Worm (Caenorhabditis elegans) whole organism, L4 larva: Measurements from ENCODE around the gene rmd-2.
A peak's percentile ranks its signal among the peaks of the same experiment; 100 is the strongest.

Source experiments
- F10B5.3 ChIP-seq: sonication (generic microtip); optimal IDR thresholded peaks from 2 replicates; lab custom pipeline; 2016; ENCODE audit warnings: mild to moderate bottlenecking, missing genetic modification characterization, missing compliant biosample characterization
- F37D6.2 ChIP-seq: sonication (generic microtip); optimal IDR thresholded peaks from 2 replicates; lab custom pipeline; 2016; ENCODE audit warnings: mild to moderate bottlenecking, missing genetic modification characterization, missing compliant biosample characterization
- R02D3.7 ChIP-seq: fragments of 150-350 bp; sonication (generic microtip); optimal IDR thresholded peaks from 3 replicates; lab custom pipeline; 2014; ENCODE audit warnings: missing biosample characterization, missing genetic modification characterization
- Y105C5A.15 ChIP-seq: fragments of 200-800 bp; sonication (Bioruptor generic); IDR thresholded peaks from 2 replicates; pipeline ENCODE4 v1.3.6; 2022; ENCODE audit warnings: missing genetic modification characterization, missing compliant biosample characterization
- Y5F2A.4 ChIP-seq: fragments of 200-800 bp; sonication (Bioruptor generic); optimal IDR thresholded peaks from 2 replicates; lab custom pipeline; 2018; ENCODE audit warnings: mild to moderate bottlenecking, missing genetic modification characterization, missing compliant biosample characterization
- Y75B8A.6 ChIP-seq: fragments of 200-800 bp; sonication (Bioruptor generic); IDR thresholded peaks from 2 replicates; pipeline ENCODE4 v1.3.6; 2022; ENCODE audit warnings: missing genetic modification reagents, missing genetic modification characterization, missing compliant biosample characterization
- aha-1 ChIP-seq: fragments of 150-350 bp; peaks from one replicate; lab custom pipeline; 2014; ENCODE audit warnings: missing biosample characterization, missing genetic modification characterization
- ama-1 ChIP-seq: fragments of 150-350 bp; optimal IDR thresholded peaks from 2 replicates; lab custom pipeline; 2014; ENCODE audit warnings: inconsistent platforms, mixed read lengths
- arid-1 ChIP-seq: fragments of 200-800 bp; sonication (Bioruptor generic); conservative IDR thresholded peaks from 2 replicates; pipeline ENCODE4 v1.3.6; 2022; ENCODE audit warnings: missing genetic modification reagents, missing genetic modification characterization, missing compliant biosample characterization
- ceh-32 ChIP-seq: sonication (generic microtip); optimal IDR thresholded peaks from 2 replicates; lab custom pipeline; 2016; ENCODE audit warnings: mild to moderate bottlenecking, missing genetic modification characterization, missing compliant biosample characterization; ENCODE audit not compliant: poor library complexity
- ceh-62 ChIP-seq: sonication (generic microtip); optimal IDR thresholded peaks from 2 replicates; lab custom pipeline; 2017; ENCODE audit warnings: missing biosample characterization, missing genetic modification characterization
- ctbp-1 ChIP-seq: fragments of 200-800 bp; sonication (Bioruptor generic); IDR thresholded peaks from 2 replicates; pipeline ENCODE4 v1.3.6; 2022; ENCODE audit warnings: missing genetic modification reagents, missing genetic modification characterization, missing compliant biosample characterization
- daf-16 ChIP-seq, 3 experiments: sonication (generic microtip); optimal IDR thresholded peaks; 2 replicates each; lab custom pipeline; 2016 to 2017; ENCODE audit warnings: missing genetic modification characterization in 3 of 3, missing genetic modification reagents in 3 of 3, mild to moderate bottlenecking in 2 of 3, missing compliant biosample characterization in 2 of 3, missing biosample characterization in 1 of 3, moderate library complexity in 1 of 3
- dmd-6 ChIP-seq: fragments of 200-800 bp; sonication (Bioruptor generic); IDR thresholded peaks from 2 replicates; pipeline ENCODE4 v1.3.6; 2022; ENCODE audit warnings: missing genetic modification reagents, missing genetic modification characterization, missing compliant biosample characterization
- dmd-8 ChIP-seq: fragments of 200-800 bp; sonication (Bioruptor generic); IDR thresholded peaks from 2 replicates; pipeline ENCODE4 v1.3.6; 2022; ENCODE audit warnings: missing genetic modification characterization, missing compliant biosample characterization
- duxl-1 ChIP-seq: sonication (generic microtip); optimal IDR thresholded peaks from 2 replicates; lab custom pipeline; 2016; ENCODE audit warnings: mild to moderate bottlenecking, missing genetic modification characterization, moderate library complexity, missing compliant biosample characterization; ENCODE audit not compliant: poor library complexity
- jun-1 ChIP-seq: fragments of 150-350 bp; optimal IDR thresholded peaks from 2 replicates; lab custom pipeline; 2014; ENCODE audit warnings: missing biosample characterization, missing genetic modification reagents, missing genetic modification characterization
- lin-13 ChIP-seq: fragments of 150-350 bp; optimal IDR thresholded peaks from 2 replicates; lab custom pipeline; 2014; ENCODE audit warnings: missing biosample characterization, missing genetic modification reagents, missing genetic modification characterization
- lin-15B ChIP-seq: fragments of 150-350 bp; sonication (generic microtip); optimal IDR thresholded peaks from 3 replicates; lab custom pipeline; 2014; ENCODE audit warnings: missing biosample characterization, missing genetic modification characterization
- madf-9 ChIP-seq: fragments of 200-800 bp; sonication (Bioruptor generic); conservative IDR thresholded peaks from 2 replicates; pipeline ENCODE4 v1.3.6; 2022; ENCODE audit warnings: missing genetic modification reagents, missing genetic modification characterization, missing compliant biosample characterization
- mep-1 ChIP-seq: fragments of 150-350 bp; sonication (generic microtip); optimal IDR thresholded peaks from 3 replicates; lab custom pipeline; 2014; ENCODE audit warnings: missing biosample characterization, missing genetic modification characterization
- nhr-10 ChIP-seq: fragments of 150-350 bp; optimal IDR thresholded peaks from 2 replicates; lab custom pipeline; 2014; ENCODE audit warnings: missing biosample characterization, missing genetic modification characterization
- nhr-111 ChIP-seq: fragments of 200-800 bp; sonication (Bioruptor generic); optimal IDR thresholded peaks from 2 replicates; lab custom pipeline; 2018; ENCODE audit warnings: mild to moderate bottlenecking, missing genetic modification characterization, missing compliant biosample characterization
- nhr-28 ChIP-seq: fragments of 150-350 bp; optimal IDR thresholded peaks from 2 replicates; lab custom pipeline; 2014; ENCODE audit warnings: missing biosample characterization, missing genetic modification characterization
- nhr-42 ChIP-seq: fragments of 200-800 bp; sonication (Bioruptor generic); IDR thresholded peaks from 2 replicates; pipeline ENCODE4 v1.3.6; 2022; ENCODE audit warnings: missing genetic modification characterization, missing compliant biosample characterization
- php-3 ChIP-seq: fragments of 200-800 bp; sonication (Bioruptor generic); IDR thresholded peaks from 2 replicates; pipeline ENCODE4 v1.3.6; 2022; ENCODE audit warnings: missing genetic modification reagents, missing genetic modification characterization, missing compliant biosample characterization
- pqm-1 ChIP-seq: sonication (generic microtip); optimal IDR thresholded peaks from 2 replicates; lab custom pipeline; 2017; ENCODE audit warnings: missing biosample characterization, missing genetic modification characterization
- spr-3 ChIP-seq: fragments of 200-800 bp; sonication (Bioruptor generic); optimal IDR thresholded peaks from 2 replicates; lab custom pipeline; 2018; ENCODE audit warnings: mild to moderate bottlenecking, missing genetic modification characterization, missing compliant biosample characterization
- tag-97 ChIP-seq: fragments of 200-800 bp; sonication (Bioruptor generic); IDR thresholded peaks from 2 replicates; pipeline ENCODE4 v1.3.6; 2022; ENCODE audit warnings: missing genetic modification characterization, missing compliant biosample characterization
- tra-1 ChIP-seq: fragments of 200-800 bp; sonication (Bioruptor generic); IDR thresholded peaks from 2 replicates; pipeline ENCODE4 v1.3.6; 2022; ENCODE audit warnings: missing genetic modification reagents, missing genetic modification characterization, missing compliant biosample characterization
- zag-1 ChIP-seq: fragments of 150-350 bp; optimal IDR thresholded peaks from 2 replicates; lab custom pipeline; 2014; ENCODE audit warnings: missing biosample characterization, missing genetic modification characterization
- zfp-2 ChIP-seq: sonication (generic microtip); optimal IDR thresholded peaks from 2 replicates; lab custom pipeline; 2016; ENCODE audit warnings: mild to moderate bottlenecking, missing genetic modification characterization, missing compliant biosample characterization
- zip-11 ChIP-seq: fragments of 200-800 bp; sonication (Bioruptor generic); IDR thresholded peaks from 2 replicates; pipeline ENCODE4 v1.3.6; 2022; ENCODE audit warnings: missing genetic modification characterization, missing compliant biosample characterization
- zip-2 ChIP-seq: fragments of 150-350 bp; optimal IDR thresholded peaks from 2 replicates; lab custom pipeline; 2014; ENCODE audit warnings: missing biosample characterization, missing genetic modification characterization

rmd-2 gene

ce11 chrV:9958654-9959053 is 27.4 kb downstream of the rmd-2 start (continued):
- no peak for TF ChIP-seq nhr-111 (GFP tag; lab: Kevin White, UChicago)
- no peak for TF ChIP-seq zag-1 (tag; lab: Kevin White, UChicago)
- no peak for TF ChIP-seq dmd-6

ce11 chrV:9958231-9958630 is 27.8 kb downstream of the rmd-2 start, which contains the start of gene anmt-3:
Gene anmt-3, minus strand, starts transcription at chrV:9958331.
- TF ChIP-seq tra-1, result no peak
- TF ChIP-seq F37D6.2 (tag; lab: Kevin White, UChicago), result no peak

DNA sequence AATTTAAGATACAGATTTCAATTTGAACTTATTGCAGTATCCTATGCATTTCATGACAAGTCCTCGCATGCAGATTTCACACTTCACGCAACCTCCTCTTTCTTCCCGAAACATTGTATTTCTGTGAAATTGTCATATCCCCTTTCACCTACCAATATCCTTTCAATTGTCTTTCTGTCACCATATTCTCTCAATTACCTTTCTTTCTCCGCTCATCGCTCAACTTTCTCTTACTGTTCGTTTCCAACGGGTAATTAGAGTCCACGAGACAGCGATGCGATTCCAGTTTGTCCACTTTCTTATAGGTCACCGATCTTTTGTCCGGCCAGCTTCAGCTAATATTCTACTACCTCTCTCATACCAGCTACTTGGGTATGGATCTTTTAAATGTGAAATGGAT is 33.7 kb downstream of the rmd-2 start, which contains the start of gene mam-5:
Gene mam-5, plus strand, starts transcription at position 304 of the 400 bp plus-strand sequence.
- TF ChIP-seq zip-2 (tag; lab: Kevin White, UChicago) (no peak), lin-13 (GFP tag; lab: Kevin White, UChicago) (no peak), aha-1 (tag; lab: Kevin White, UChicago) (peak; percentile 74), dmd-8 (GFP tag; lab: Robert Waterston, UW) (no peak), ceh-32 (tag; lab: Kevin White, UChicago) (no peak), duxl-1 (no peak)
- TF ChIP-seq, all 104 proteins: peak for 1

- TF ChIP-seq nhr-28 (tag; lab: Kevin White, UChicago) (peak; percentile 53), zfp-2 (no peak), daf-16 (GFP tag; optimal IDR thresholded peaks at IDR 0.05; lab: Kevin White, UChicago) (no peak), daf-16 (tag; optimal IDR thresholded peaks at IDR 0.05; lab: Kevin White, UChicago) (peak; percentile 65), Y75B8A.6 (GFP tag; lab: Robert Waterston, UW) (no peak), pqm-1 (tag; lab: Kevin White, UChicago) (peak; percentile 63), F37D6.2 (tag; lab: Kevin White, UChicago) (no peak), F10B5.3 (no peak), nhr-42 (no peak), nhr-111 (GFP tag; lab: Kevin White, UChicago) (no peak), php-3 (GFP tag; lab: Robert Waterston, UW) (no peak)
Measured at ce11 chrV:9950861-9951260, 35.2 kb downstream of the rmd-2 start, which contains the start of gene ttr-46. Gene ttr-46, plus strand, starts transcription at chrV:9951233.

DNA sequence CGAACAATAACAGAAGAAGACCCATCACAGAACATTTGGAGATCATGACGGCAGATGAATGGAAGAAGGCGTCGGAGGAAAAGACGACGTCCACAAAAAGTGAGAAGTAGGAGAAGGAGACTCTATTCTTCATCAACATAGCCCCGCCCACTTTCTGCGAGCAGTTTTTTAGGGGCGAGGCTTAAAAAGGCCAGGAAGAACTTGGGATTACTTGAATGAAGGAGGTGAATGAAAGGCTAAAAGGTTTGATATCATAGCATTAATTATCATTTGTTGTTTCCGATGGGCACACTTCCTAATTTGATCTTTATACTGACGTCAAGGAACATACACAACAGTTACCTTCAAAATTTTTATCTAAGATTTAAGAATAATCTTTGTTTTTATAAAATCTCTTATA is 37.2 kb downstream of the rmd-2 start, which contains the start of gene nlp-58:
Gene nlp-58, minus strand, starts transcription at position 101 of the 400 bp plus-strand sequence.
- TF ChIP-seq tag-97 (GFP tag; lab: Robert Waterston, UW) (no peak), ctbp-1 (GFP tag; lab: Robert Waterston, UW) (no peak), arid-1 (GFP tag; lab: Robert Waterston, UW) (no peak), madf-9 (no peak), dmd-8 (GFP tag; lab: Robert Waterston, UW) (no peak), lin-15B (no peak), Y105C5A.15 (GFP tag; lab: Robert Waterston, UW) (no peak), spr-3 (no peak), Y5F2A.4 (no peak), nhr-42 (no peak), mep-1 (tag; lab: Kevin White, UChicago) (no peak), ama-1 (lab: Kevin White, UChicago) (no peak), ceh-62 (tag; lab: Kevin White, UChicago) (no peak), zag-1 (tag; lab: Kevin White, UChicago) (no peak), nhr-10 (tag; lab: Kevin White, UChicago) (no peak), R02D3.7 (tag; lab: Kevin White, UChicago) (no peak), zip-11 (GFP tag; lab: Robert Waterston, UW) (no peak), jun-1 (tag; lab: Kevin White, UChicago) (no peak)
- TF ChIP-seq, all 104 proteins: peak for 0
